Fruit fly (Drosophila melanogaster) whole organism, prepupa: ENCODE measurements around the gene CG8119.

Experiments used
- Blimp-1 ChIP-seq: fragments of 200-800 bp; sonication (Bioruptor generic); optimal IDR thresholded peaks from 3 replicates; lab custom pipeline; 2017; ENCODE audit warnings: missing biosample characterization, missing genetic modification characterization, mild to moderate bottlenecking, moderate library complexity, missing genetic modification reagents
- CG10631 ChIP-seq: fragments of 200-800 bp; sonication (Bioruptor generic); optimal IDR thresholded peaks from 2 replicates; lab custom pipeline; 2016; ENCODE audit warnings: missing biosample characterization, missing genetic modification characterization
- CG10669 ChIP-seq: fragments of 200-800 bp; sonication (Bioruptor generic); optimal IDR thresholded peaks from 3 replicates; lab custom pipeline; 2018; ENCODE audit warnings: missing biosample characterization, mild to moderate bottlenecking, missing genetic modification characterization, moderate library complexity
- CG11294 ChIP-seq: fragments of 200-800 bp; sonication (Bioruptor generic); IDR thresholded peaks from 2 replicates; pipeline ENCODE4 v1.3.6; 2022; ENCODE audit warnings: missing biosample characterization, missing genetic modification characterization
- CG11902 ChIP-seq: fragments of 200-800 bp; sonication (Bioruptor generic); optimal IDR thresholded peaks from 3 replicates; lab custom pipeline; 2016; ENCODE audit warnings: missing biosample characterization, missing genetic modification characterization
- CG15336 ChIP-seq: fragments of 200-800 bp; sonication (Bioruptor generic); IDR thresholded peaks from 2 replicates; pipeline ENCODE4 v1.3.6; 2022; ENCODE audit warnings: missing biosample characterization, missing genetic modification characterization
- CG3032 ChIP-seq: fragments of 200-800 bp; optimal IDR thresholded peaks from 2 replicates; lab custom pipeline; 2019; ENCODE audit warnings: missing biosample characterization, mild to moderate bottlenecking, missing genetic modification characterization, moderate library complexity
- CG31627 ChIP-seq: fragments of 200-800 bp; sonication (Bioruptor generic); optimal IDR thresholded peaks from 3 replicates; lab custom pipeline; 2016; ENCODE audit warnings: missing biosample characterization, missing genetic modification characterization
- CG32006 ChIP-seq: fragments of 200-800 bp; sonication (Bioruptor generic); optimal IDR thresholded peaks from 3 replicates; lab custom pipeline; 2017; ENCODE audit warnings: missing biosample characterization, mild to moderate bottlenecking, missing genetic modification characterization
- CG34406 ChIP-seq: fragments of 200-800 bp; sonication (Bioruptor generic); optimal IDR thresholded peaks from 3 replicates; lab custom pipeline; 2016; ENCODE audit warnings: missing biosample characterization, missing genetic modification characterization
- CG3919 ChIP-seq: fragments of 200-800 bp; sonication (Bioruptor generic); optimal IDR thresholded peaks from 3 replicates; lab custom pipeline; 2016; ENCODE audit warnings: missing biosample characterization, missing genetic modification characterization
- CG4318 ChIP-seq: fragments of 200-800 bp; sonication (Bioruptor generic); optimal IDR thresholded peaks from 3 replicates; lab custom pipeline; 2017; ENCODE audit warnings: missing biosample characterization, mild to moderate bottlenecking, missing genetic modification characterization
- CG6163 ChIP-seq: fragments of 200-800 bp; sonication (Bioruptor generic); IDR thresholded peaks from 3 replicates; pipeline ENCODE4 v1.3.6; 2022; ENCODE audit warnings: missing biosample characterization, missing genetic modification characterization
- CG6792 ChIP-seq: fragments of 200-800 bp; sonication (Bioruptor generic); optimal IDR thresholded peaks from 3 replicates; lab custom pipeline; 2016; ENCODE audit warnings: missing biosample characterization, missing genetic modification characterization
- CG6808 ChIP-seq: fragments of 200-800 bp; sonication (Bioruptor generic); optimal IDR thresholded peaks from 3 replicates; lab custom pipeline; 2017; ENCODE audit warnings: missing biosample characterization, missing genetic modification characterization, mild to moderate bottlenecking, moderate library complexity, missing genetic modification reagents
- CG8119 ChIP-seq: fragments of 200-800 bp; sonication (Bioruptor generic); IDR thresholded peaks from 3 replicates; pipeline ENCODE4 v1.3.6; 2022; ENCODE audit warnings: missing biosample characterization, missing genetic modification characterization
- CG8319 ChIP-seq: fragments of 200-800 bp; sonication (Bioruptor generic); optimal IDR thresholded peaks from 3 replicates; lab custom pipeline; 2016; ENCODE audit warnings: missing biosample characterization, missing genetic modification characterization
- Eip93F ChIP-seq: fragments of 200-800 bp; sonication (Bioruptor generic); optimal IDR thresholded peaks from 2 replicates; lab custom pipeline; 2016; ENCODE audit warnings: missing biosample characterization, mild to moderate bottlenecking, missing genetic modification characterization
- Ets21C ChIP-seq: fragments of 200-800 bp; sonication (Bioruptor generic); optimal IDR thresholded peaks from 3 replicates; lab custom pipeline; 2016; ENCODE audit warnings: missing biosample characterization, missing genetic modification characterization
- Hr39 ChIP-seq: fragments of 200-800 bp; sonication (Bioruptor generic); optimal IDR thresholded peaks from 2 replicates; lab custom pipeline; 2016; ENCODE audit warnings: missing biosample characterization, missing genetic modification characterization
- Lpt ChIP-seq: fragments of 200-800 bp; sonication (Bioruptor generic); optimal IDR thresholded peaks from 3 replicates; lab custom pipeline; 2016; ENCODE audit warnings: missing biosample characterization, missing genetic modification characterization
- Met ChIP-seq: fragments of 200-800 bp; sonication (Bioruptor generic); optimal IDR thresholded peaks from 3 replicates; lab custom pipeline; 2016; ENCODE audit warnings: missing biosample characterization, missing genetic modification characterization
- Smox ChIP-seq: fragments of 200-800 bp; sonication (Bioruptor generic); optimal IDR thresholded peaks from 3 replicates; lab custom pipeline; 2016; ENCODE audit warnings: missing biosample characterization, missing genetic modification characterization
- Sox102F ChIP-seq: fragments of 200-800 bp; sonication (Bioruptor generic); optimal IDR thresholded peaks from 2 replicates; lab custom pipeline; 2016; ENCODE audit warnings: missing biosample characterization, mild to moderate bottlenecking, missing genetic modification characterization
- Sox15 ChIP-seq: fragments of 200-800 bp; sonication (Bioruptor generic); optimal IDR thresholded peaks from 3 replicates; lab custom pipeline; 2016; ENCODE audit warnings: missing biosample characterization, missing genetic modification characterization
- achi ChIP-seq: fragments of 200-800 bp; sonication (Bioruptor generic); optimal IDR thresholded peaks from 3 replicates; lab custom pipeline; 2016; ENCODE audit warnings: missing biosample characterization, missing genetic modification characterization
- dsx ChIP-seq: fragments of 200-800 bp; optimal IDR thresholded peaks from 3 replicates; lab custom pipeline; 2019; ENCODE audit warnings: missing biosample characterization, mild to moderate bottlenecking, missing genetic modification characterization, moderate library complexity; ENCODE audit not compliant: poor library complexity, severe bottlenecking
- eg ChIP-seq: fragments of 200-800 bp; sonication (Bioruptor generic); IDR thresholded peaks from 3 replicates; pipeline ENCODE4 v1.3.6; 2022; ENCODE audit warnings: missing biosample characterization, missing genetic modification characterization
- fd59A ChIP-seq: fragments of 200-800 bp; sonication (Bioruptor generic); optimal IDR thresholded peaks from 2 replicates; lab custom pipeline; 2017; ENCODE audit warnings: missing biosample characterization, mild to moderate bottlenecking, missing genetic modification characterization, missing genetic modification reagents
- fkh ChIP-seq: fragments of 200-800 bp; sonication (Bioruptor generic); optimal IDR thresholded peaks from 3 replicates; lab custom pipeline; 2017; ENCODE audit warnings: missing biosample characterization, mild to moderate bottlenecking, missing genetic modification characterization, moderate library complexity
- lz ChIP-seq: fragments of 200-800 bp; sonication (Bioruptor generic); optimal IDR thresholded peaks from 3 replicates; lab custom pipeline; 2016; ENCODE audit warnings: missing biosample characterization, missing genetic modification characterization
- net ChIP-seq: fragments of 200-800 bp; sonication (Bioruptor generic); optimal IDR thresholded peaks from 3 replicates; lab custom pipeline; 2016; ENCODE audit warnings: missing biosample characterization, missing genetic modification characterization
- spab ChIP-seq: fragments of 200-800 bp; sonication (Bioruptor generic); optimal IDR thresholded peaks from 2 replicates; lab custom pipeline; 2017; ENCODE audit warnings: missing biosample characterization, mild to moderate bottlenecking, missing genetic modification characterization, missing genetic modification reagents
- topi ChIP-seq: fragments of 200-800 bp; sonication (Bioruptor generic); optimal IDR thresholded peaks from 3 replicates; lab custom pipeline; 2016; ENCODE audit warnings: missing biosample characterization, missing genetic modification characterization
- vri ChIP-seq: fragments of 200-800 bp; sonication (Bioruptor generic); optimal IDR thresholded peaks from 3 replicates; lab custom pipeline; 2016; ENCODE audit warnings: missing biosample characterization, mild to moderate bottlenecking, missing genetic modification characterization

The CG8119 gene

dm6 chrX:15642056-15642455, 20.3 kb upstream of the CG8119 start (continued):
- peak; percentile 46 for TF ChIP-seq CG15336 (GFP tag; lab: Robert Waterston, UW)
- peak; percentile 43 for TF ChIP-seq CG8319 (GFP tag; lab: Kevin White, UChicago)
- TF ChIP-seq CG11902 (GFP tag; lab: Kevin White, UChicago), result peak; percentile 40
- TF ChIP-seq CG8119 (GFP tag; lab: Robert Waterston, UW), result peak; percentile 47; the same call in 1 of the 3 replicates
- peak; percentile 74 for TF ChIP-seq Smox (GFP tag; lab: Kevin White, UChicago)
- peak; percentile 69 for TF ChIP-seq CG10631 (GFP tag; lab: Kevin White, UChicago)
- peak; percentile 46; the same call in 1 of the 3 replicates for TF ChIP-seq CG6163 (GFP tag; lab: Robert Waterston, UW)
- peak; percentile 55 for TF ChIP-seq achi (GFP tag; lab: Kevin White, UChicago)
- TF ChIP-seq Ets21C (GFP tag; lab: Kevin White, UChicago), result no peak
- TF ChIP-seq dsx (GFP tag; lab: Kevin White, UChicago), result peak; percentile 49
- TF ChIP-seq lz (GFP tag; lab: Kevin White, UChicago), result peak; percentile 62
- TF ChIP-seq CG32006 (GFP tag; lab: Kevin White, UChicago), result peak; percentile 48
- peak; percentile 74 for TF ChIP-seq CG6808 (GFP tag; lab: Kevin White, UChicago)
- TF ChIP-seq CG31627 (GFP tag; lab: Kevin White, UChicago), result peak; percentile 53
- TF ChIP-seq Blimp-1 (GFP tag; lab: Kevin White, UChicago), result peak; percentile 15
- peak; percentile 48 for TF ChIP-seq net (GFP tag; lab: Kevin White, UChicago)
- TF ChIP-seq Lpt (GFP tag; lab: Kevin White, UChicago), result no peak
- TF ChIP-seq Eip93F (GFP tag; lab: Kevin White, UChicago), result no peak
- peak; percentile 40 for TF ChIP-seq vri (GFP tag; lab: Kevin White, UChicago)
- TF ChIP-seq topi (GFP tag; lab: Kevin White, UChicago), result peak; percentile 78
- peak; percentile 47 for TF ChIP-seq fd59A

dm6 chrX:15643210-15643609, 19.2 kb upstream of the CG8119 start:
- no peak for TF ChIP-seq CG3919 (GFP tag; lab: Kevin White, UChicago)
- no peak for TF ChIP-seq Met (GFP tag; lab: Kevin White, UChicago)
- no peak for TF ChIP-seq Smox (GFP tag; lab: Kevin White, UChicago)
- no peak for TF ChIP-seq Hr39 (GFP tag; lab: Kevin White, UChicago)
- no peak for TF ChIP-seq CG6792 (GFP tag; lab: Kevin White, UChicago)
- no peak for TF ChIP-seq achi (GFP tag; lab: Kevin White, UChicago)
- TF ChIP-seq CG3032 (tag; lab: Kevin White, UChicago), result no peak
- TF ChIP-seq CG32006 (GFP tag; lab: Kevin White, UChicago), result no peak
- no peak for TF ChIP-seq eg
- TF ChIP-seq CG11902 (GFP tag; lab: Kevin White, UChicago), result no peak
- no peak for TF ChIP-seq CG11294 (GFP tag; lab: Robert Waterston, UW)
- TF ChIP-seq CG6808 (GFP tag; lab: Kevin White, UChicago), result no peak
- no peak for TF ChIP-seq fkh
- TF ChIP-seq lz (GFP tag; lab: Kevin White, UChicago), result no peak
- TF ChIP-seq CG34406 (GFP tag; lab: Kevin White, UChicago), result no peak
- no peak for TF ChIP-seq spab (GFP tag; lab: Kevin White, UChicago)
- TF ChIP-seq, all 60 proteins: peak for 0

- TF ChIP-seq Sox102F (GFP tag; lab: Kevin White, UChicago) (no peak), CG10669 (GFP tag; lab: Kevin White, UChicago) (no peak), CG34406 (GFP tag; lab: Kevin White, UChicago) (no peak), CG15336 (GFP tag; lab: Robert Waterston, UW) (no peak), Blimp-1 (GFP tag; lab: Kevin White, UChicago) (no peak), CG4318 (GFP tag; lab: Kevin White, UChicago) (no peak), CG8319 (GFP tag; lab: Kevin White, UChicago) (no peak), Sox15 (GFP tag; lab: Kevin White, UChicago) (no peak)
Observed at dm6 chrX:15643922-15644321, 18.5 kb upstream of the CG8119 start, which contains the start of gene CG8117. TSS of gene CG8117 (plus strand) at chrX:15644222.
